Worm (Caenorhabditis elegans) whole organism, late embryonic: Measurements from ENCODE around the gene C29F9.9.

Experiments used
- C08G9.2 ChIP-seq: sonication (generic microtip); optimal IDR thresholded peaks from 2 replicates; lab custom pipeline; 2016; ENCODE audit warnings: mild to moderate bottlenecking, missing genetic modification characterization, moderate library complexity, missing compliant biosample characterization
- F13H6.1 ChIP-seq: sonication (generic microtip); optimal IDR thresholded peaks from 2 replicates; lab custom pipeline; 2016; ENCODE audit warnings: missing genetic modification characterization, missing compliant biosample characterization
- K02D7.2 ChIP-seq: sonication (generic microtip); optimal IDR thresholded peaks from 2 replicates; lab custom pipeline; 2017; ENCODE audit warnings: mild to moderate bottlenecking, missing genetic modification characterization, missing compliant biosample characterization
- T23F11.4 ChIP-seq: fragments of 200-800 bp; sonication (Bioruptor generic); optimal IDR thresholded peaks from 2 replicates; lab custom pipeline; 2018; ENCODE audit warnings: mild to moderate bottlenecking, missing genetic modification characterization, missing compliant biosample characterization
- Y22D7AL.16 ChIP-seq: sonication (generic microtip); optimal IDR thresholded peaks from 2 replicates; lab custom pipeline; 2016; ENCODE audit warnings: missing genetic modification characterization, missing compliant biosample characterization
- ceh-14 ChIP-seq: sonication (generic microtip); optimal IDR thresholded peaks from 2 replicates; lab custom pipeline; 2016; ENCODE audit warnings: missing genotype, missing genetic modification characterization, missing compliant biosample characterization
- ceh-18 ChIP-seq: sonication (generic microtip); optimal IDR thresholded peaks from 2 replicates; lab custom pipeline; 2016; ENCODE audit warnings: missing genetic modification characterization, missing compliant biosample characterization
- ceh-2 ChIP-seq: sonication (generic microtip); optimal IDR thresholded peaks from 2 replicates; lab custom pipeline; 2016; ENCODE audit warnings: missing genotype, missing genetic modification characterization, missing compliant biosample characterization
- ceh-30 ChIP-seq: fragments of 150-350 bp; optimal IDR thresholded peaks from 2 replicates; lab custom pipeline; 2014; ENCODE audit warnings: missing biosample characterization, missing genetic modification characterization
- ceh-45 ChIP-seq: fragments of 200-800 bp; sonication (Bioruptor generic); IDR thresholded peaks from 2 replicates; pipeline ENCODE4 v1.3.6; 2022; ENCODE audit warnings: missing genetic modification reagents, missing genetic modification characterization, missing compliant biosample characterization
- elt-4 ChIP-seq: sonication (generic microtip); optimal IDR thresholded peaks from 2 replicates; lab custom pipeline; 2016; ENCODE audit warnings: missing genetic modification characterization, missing compliant biosample characterization
- fkh-10 ChIP-seq: fragments of 150-350 bp; optimal IDR thresholded peaks from 2 replicates; lab custom pipeline; 2014; ENCODE audit warnings: missing biosample characterization, missing genetic modification reagents, missing genetic modification characterization
- madf-2 ChIP-seq: sonication (generic microtip); optimal IDR thresholded peaks from 2 replicates; lab custom pipeline; 2017; ENCODE audit warnings: missing genetic modification characterization, missing compliant biosample characterization
- mec-3 ChIP-seq: sonication (generic microtip); optimal IDR thresholded peaks from 2 replicates; lab custom pipeline; 2016; ENCODE audit warnings: borderline replicate concordance, missing genetic modification characterization, missing compliant biosample characterization
- nfya-1 ChIP-seq: sonication (generic microtip); optimal IDR thresholded peaks from 2 replicates; lab custom pipeline; 2017; ENCODE audit warnings: missing genetic modification characterization, mild to moderate bottlenecking, missing compliant biosample characterization, antibody characterized with exemption, moderate library complexity
- nhr-232 ChIP-seq: sonication (generic microtip); optimal IDR thresholded peaks from 2 replicates; lab custom pipeline; 2016; ENCODE audit warnings: missing genetic modification characterization, missing compliant biosample characterization
- npax-4 ChIP-seq: sonication (generic microtip); optimal IDR thresholded peaks from 2 replicates; lab custom pipeline; 2016; ENCODE audit warnings: missing genetic modification characterization, missing compliant biosample characterization
- pag-3 ChIP-seq: sonication (generic microtip); optimal IDR thresholded peaks from 2 replicates; lab custom pipeline; 2016; ENCODE audit warnings: missing compliant biosample characterization, missing genetic modification characterization, borderline replicate concordance
- pat-9 ChIP-seq: fragments of 200-800 bp; sonication (Bioruptor generic); optimal IDR thresholded peaks from 2 replicates; lab custom pipeline; 2018; ENCODE audit warnings: mild to moderate bottlenecking, missing genetic modification characterization, moderate library complexity, missing compliant biosample characterization
- pax-1 ChIP-seq: fragments of 150-350 bp; optimal IDR thresholded peaks from 2 replicates; lab custom pipeline; 2014; ENCODE audit warnings: missing biosample characterization, missing genetic modification characterization
- pha-4 ChIP-seq: fragments of 150-350 bp; optimal IDR thresholded peaks from 2 replicates; lab custom pipeline; 2018; ENCODE audit warnings: missing biosample characterization, missing genetic modification reagents, missing genetic modification characterization
- pqm-1 ChIP-seq: sonication (generic microtip); optimal IDR thresholded peaks from 2 replicates; lab custom pipeline; 2016; ENCODE audit warnings: missing genetic modification characterization, missing compliant biosample characterization
- rnt-1 ChIP-seq: sonication (generic microtip); optimal IDR thresholded peaks from 2 replicates; lab custom pipeline; 2016; ENCODE audit warnings: missing genetic modification characterization, missing compliant biosample characterization
- sdc-2 ChIP-seq: sonication (generic microtip); optimal IDR thresholded peaks from 2 replicates; lab custom pipeline; 2016; ENCODE audit warnings: missing genotype, missing genetic modification characterization, missing compliant biosample characterization
- sox-2 ChIP-seq: fragments of 200-800 bp; sonication (Bioruptor generic); IDR thresholded peaks from 2 replicates; pipeline ENCODE4 v1.3.6; 2022; ENCODE audit warnings: missing genetic modification reagents, missing genetic modification characterization, missing compliant biosample characterization
- sox-4 ChIP-seq: sonication (generic microtip); optimal IDR thresholded peaks from 2 replicates; lab custom pipeline; 2017; ENCODE audit warnings: mild to moderate bottlenecking, missing genetic modification characterization, inconsistent platforms, missing compliant biosample characterization
- unc-42 ChIP-seq: sonication (generic microtip); optimal IDR thresholded peaks from 2 replicates; lab custom pipeline; 2016; ENCODE audit warnings: missing genotype, missing genetic modification characterization, missing compliant biosample characterization

The C29F9.9 gene

DNA sequence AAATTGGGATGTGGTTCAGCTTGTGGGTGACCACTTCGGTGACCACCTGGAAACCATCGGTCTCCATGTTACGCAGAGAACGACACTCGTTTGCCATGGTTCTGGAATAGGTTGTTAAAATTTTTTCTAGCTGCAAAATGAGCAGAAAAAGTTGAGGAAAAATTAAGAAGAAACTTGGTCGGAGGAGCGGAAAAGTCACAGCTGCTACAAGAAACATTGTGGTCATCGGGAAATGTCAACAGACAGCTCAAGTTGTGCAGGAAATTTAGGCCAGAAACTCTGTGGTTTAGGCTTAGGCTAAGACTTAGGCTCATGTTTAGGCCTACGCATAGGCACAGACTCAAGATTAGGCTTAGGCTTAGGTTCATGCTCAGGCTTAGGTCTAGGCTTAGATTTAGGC, 32.6 kb downstream of the C29F9.9 start, which contains the start of gene pck-1:
Gene pck-1 (minus strand): TSS at position 101 of the 400 bp plus-strand sequence.
- TF ChIP-seq pqm-1 (tag; lab: Kevin White, UChicago) = no peak

ce11 chrIII:65626-65937, 33.1 kb downstream of the C29F9.9 start:
- TF ChIP-seq ceh-18 (tag; lab: Kevin White, UChicago) (peak; percentile 8), elt-4 (no peak)

ce11 chrIII:64747-65625, 33.7 kb downstream of the C29F9.9 start:
- TF ChIP-seq mec-3 (peak; percentile 9), unc-42 (no peak)

DNA sequence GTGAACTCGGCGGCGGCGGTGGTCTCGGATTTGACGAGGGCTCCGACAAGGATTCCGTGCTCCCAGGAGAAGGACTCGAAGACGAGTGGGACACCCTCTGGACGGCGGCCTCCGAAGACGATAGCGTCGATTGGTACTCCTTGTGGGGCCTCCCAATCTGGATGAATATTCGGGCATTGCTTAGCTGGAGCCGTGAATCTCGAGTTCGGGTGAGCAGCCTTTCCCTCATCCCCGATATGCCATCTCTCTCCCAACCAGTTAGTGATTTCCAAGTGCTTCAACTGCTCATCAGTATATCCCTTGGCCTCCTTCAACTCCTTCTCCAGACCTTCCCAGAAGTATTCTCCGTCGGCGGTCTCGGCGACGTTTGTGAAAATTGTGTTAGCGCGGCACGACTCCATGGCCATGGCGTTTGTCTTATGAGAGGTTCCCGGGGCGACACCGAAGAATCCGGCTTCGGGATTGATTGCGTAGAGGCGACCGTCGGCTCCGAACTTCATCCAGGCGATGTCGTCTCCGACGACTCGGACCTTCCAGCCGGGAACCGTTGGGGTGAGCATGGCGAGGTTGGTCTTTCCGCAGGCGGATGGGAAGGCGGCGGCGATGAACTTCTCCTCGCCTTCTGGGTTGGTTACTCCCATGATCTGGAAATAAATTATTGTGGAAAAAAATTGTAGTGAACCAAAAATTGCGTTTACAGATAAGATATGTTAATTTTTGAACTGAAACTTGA, 35.0 kb downstream of the C29F9.9 start:
- no peak for TF ChIP-seq C08G9.2 (tag; lab: Kevin White, UChicago)
- peak; percentile 4 for TF ChIP-seq sdc-2 (tag; lab: Kevin White, UChicago)
- no peak for TF ChIP-seq K02D7.2 (tag; lab: Kevin White, UChicago)

DNA sequence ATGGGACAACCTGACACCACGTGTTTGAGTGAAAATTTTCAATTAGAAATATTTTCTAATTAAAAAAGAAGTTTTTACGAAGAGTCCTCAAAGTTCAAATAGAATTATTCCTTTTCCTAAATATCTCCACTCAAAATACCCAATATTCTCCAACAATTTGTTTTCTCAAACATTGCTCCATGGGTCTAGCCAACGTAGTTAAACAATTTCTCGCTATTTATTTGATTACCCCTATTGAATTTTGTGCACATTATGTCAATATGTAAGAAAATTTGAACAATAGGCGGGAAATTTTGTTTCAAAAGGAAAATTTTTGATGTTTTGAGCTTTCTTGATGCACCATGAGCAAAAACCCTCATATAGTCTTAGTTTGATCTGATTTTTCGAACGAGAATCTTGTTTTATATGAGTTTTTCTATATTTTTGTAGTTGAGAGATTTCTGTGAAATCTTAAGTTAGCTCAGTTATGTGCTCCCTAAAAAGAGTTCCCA, 36.3 kb downstream of the C29F9.9 start:
- TF ChIP-seq madf-2 (tag; lab: Kevin White, UChicago) = no peak
- no peak for TF ChIP-seq pax-1 (tag; lab: Kevin White, UChicago)
- TF ChIP-seq unc-42 = peak; percentile 46
- TF ChIP-seq ceh-30 = no peak
- TF ChIP-seq, all 69 proteins: peak for 1

DNA sequence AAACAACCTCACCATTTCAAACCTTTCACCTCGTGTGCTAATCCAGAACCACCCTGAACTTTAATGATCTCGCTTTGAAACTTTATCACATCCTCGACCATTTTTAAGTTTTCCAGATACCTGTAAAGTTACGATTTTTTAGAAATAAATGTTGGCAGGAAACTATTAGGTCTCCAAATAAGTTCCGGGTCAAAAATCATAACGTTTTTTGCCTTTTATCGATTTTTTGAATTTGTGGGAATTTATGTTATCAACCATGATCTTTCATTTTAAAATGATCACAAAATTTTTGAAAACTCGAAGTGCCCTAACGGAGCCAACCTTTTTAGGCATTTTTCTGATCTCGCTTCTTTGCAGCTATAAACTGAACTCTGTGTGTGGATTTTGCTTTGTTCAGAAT, 37.7 kb downstream of the C29F9.9 start, which contains the start of gene btb-5:
Gene btb-5 (minus strand): TSS at position 101 of the 400 bp plus-strand sequence.
- no peak for TF ChIP-seq ceh-14
- TF ChIP-seq ceh-45 (GFP tag; lab: Robert Waterston, UW) = no peak
- TF ChIP-seq, all 69 proteins: peak for 0

- TF ChIP-seq F13H6.1 (tag; lab: Kevin White, UChicago) (no peak), pat-9 (tag; lab: Kevin White, UChicago) (no peak), npax-4 (tag; lab: Kevin White, UChicago) (no peak), sox-2 (GFP tag; lab: Robert Waterston, UW) (no peak), K02D7.2 (tag; lab: Kevin White, UChicago) (no peak), fkh-10 (GFP tag; lab: Kevin White, UChicago) (no peak), ceh-2 (tag; lab: Kevin White, UChicago) (no peak), pha-4 (no peak)
Measured at ce11 chrIII:53696-54095, 45.0 kb downstream of the C29F9.9 start.

ce11 chrIII:51622-52021, 47.1 kb downstream of the C29F9.9 start:
- TF ChIP-seq nfya-1 (tag; lab: Kevin White, UChicago) (no peak), elt-4 (no peak), pag-3 (tag; lab: Kevin White, UChicago) (no peak), npax-4 (tag; lab: Kevin White, UChicago) (no peak), nhr-232 (tag; lab: Kevin White, UChicago) (no peak), sox-4 (tag; lab: Kevin White, UChicago) (no peak), T23F11.4 (GFP tag; lab: Kevin White, UChicago) (no peak), pat-9 (tag; lab: Kevin White, UChicago) (no peak), Y22D7AL.16 (tag; lab: Kevin White, UChicago) (no peak), rnt-1 (tag; lab: Kevin White, UChicago) (no peak)
